Worm (Caenorhabditis elegans): ENCODE measurements around the gene C43G2.3.
"Not testable (repeated sequence)": the region's sequence is repeated elsewhere in the genome, so short reads cannot be mapped to it uniquely, and the experiment has no call there.

The C43G2.3 gene

DNA sequence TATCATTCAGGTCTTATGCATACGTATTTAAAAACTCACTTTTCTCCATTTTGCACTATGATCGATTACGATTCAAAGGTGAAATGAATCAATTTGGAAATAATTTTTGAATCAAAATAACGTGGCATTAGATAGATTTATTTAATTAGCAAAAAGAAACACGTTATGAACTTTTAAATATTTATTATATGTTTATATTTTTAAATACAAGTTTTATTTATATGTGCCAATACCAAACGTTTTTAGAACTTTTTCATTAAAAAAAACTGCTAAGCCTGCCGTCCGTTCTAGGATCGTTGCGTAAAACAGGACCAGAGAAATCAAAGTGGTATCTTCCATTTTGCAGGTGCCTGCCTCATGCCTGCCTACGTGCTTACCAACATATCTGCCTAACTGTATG lies 19.3 kb downstream of the C43G2.3 start, which contains the start of gene F38A5.6:
Gene F38A5.6, minus strand, starts transcription at position 101 of the 400 bp plus-strand sequence.
- TF ChIP-seq ztf-23 (GFP tag; IDR thresholded peaks at IDR 0.05) (no peak), T22C8.4 (GFP tag; IDR thresholded peaks at IDR 0.05) (no peak), cog-1 (tag; optimal IDR thresholded peaks at IDR 0.05) (no peak), klf-2 (GFP tag; conservative IDR thresholded peaks at IDR 0.05) (no peak), ref-1 (GFP tag; conservative IDR thresholded peaks at IDR 0.05) (no peak), med-1 (GFP tag; optimal IDR thresholded peaks at IDR 0.05; ENCODE audit: insufficient read depth) (no peak), tab-1 (GFP tag; IDR thresholded peaks at IDR 0.05) (no peak), ztf-29 (GFP tag; IDR thresholded peaks at IDR 0.05) (no peak), flt-1 (GFP tag; IDR thresholded peaks at IDR 0.05) (no peak)

DNA sequence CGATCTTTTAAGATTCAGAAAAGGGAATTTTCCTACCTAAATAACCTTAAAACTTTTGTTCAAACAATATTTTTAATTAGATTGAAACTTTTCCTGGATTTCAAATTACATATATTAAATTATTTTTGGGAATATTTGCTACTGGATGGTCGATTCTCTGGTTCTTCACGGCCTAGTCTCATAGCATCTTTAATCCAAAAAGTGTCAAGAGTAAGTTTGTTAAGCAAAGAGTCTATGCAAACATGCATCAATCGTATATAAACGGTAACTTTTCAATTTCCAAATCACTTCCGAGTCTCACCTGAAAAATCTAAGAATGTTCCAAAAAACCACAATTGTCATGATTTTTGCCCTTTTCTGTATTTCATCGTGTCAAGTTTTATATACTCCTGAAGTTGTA lies 19.9 kb downstream of the C43G2.3 start, which contains the start of gene nspb-4:
Gene nspb-4, plus strand, starts transcription at position 301 of the 400 bp plus-strand sequence.
- TF ChIP-seq ztf-29 (GFP tag; IDR thresholded peaks at IDR 0.05); ztf-23 (GFP tag; IDR thresholded peaks at IDR 0.05); ref-1 (GFP tag; conservative IDR thresholded peaks at IDR 0.05): not testable (repeated sequence)

- TF ChIP-seq T22C8.4 (GFP tag; IDR thresholded peaks at IDR 0.05); klf-2 (GFP tag; conservative IDR thresholded peaks at IDR 0.05); tab-1 (GFP tag; IDR thresholded peaks at IDR 0.05): not testable (repeated sequence)
Observed at ce11 chrIV:6598740-6599139, 20.7 kb downstream of the C43G2.3 start, which contains the start of gene nspb-5. Gene nspb-5 (plus strand): TSS chrIV:6599040.

- no peak for TF ChIP-seq ztf-23 (GFP tag; IDR thresholded peaks at IDR 0.05)
- TF ChIP-seq ref-1 (GFP tag; conservative IDR thresholded peaks at IDR 0.05): no peak
- no peak for TF ChIP-seq ztf-29 (GFP tag; IDR thresholded peaks at IDR 0.05)
- no peak for TF ChIP-seq flt-1 (GFP tag; IDR thresholded peaks at IDR 0.05)
- no peak for TF ChIP-seq klf-2 (GFP tag; conservative IDR thresholded peaks at IDR 0.05)
- TF ChIP-seq tab-1 (GFP tag; IDR thresholded peaks at IDR 0.05): no peak
- TF ChIP-seq T22C8.4 (GFP tag; IDR thresholded peaks at IDR 0.05): no peak
- TF ChIP-seq cog-1 (tag; optimal IDR thresholded peaks at IDR 0.05): no peak
- TF ChIP-seq med-1 (GFP tag; optimal IDR thresholded peaks at IDR 0.05; ENCODE audit: insufficient read depth): no peak
Observed at ce11 chrIV:6599447-6599846, 21.4 kb downstream of the C43G2.3 start, which contains the start of gene F38A5.8. Gene F38A5.8 (plus strand): TSS chrIV:6599747.

- TF ChIP-seq med-1 (GFP tag; optimal IDR thresholded peaks at IDR 0.05; ENCODE audit: insufficient read depth) (no peak), T22C8.4 (GFP tag; IDR thresholded peaks at IDR 0.05) (peak; percentile 49)
Observed at ce11 chrIV:6601213-6601724, 23.3 kb downstream of the C43G2.3 start, which contains the start of gene sup-36. Gene sup-36 (plus strand): TSS chrIV:6601674.

- TF ChIP-seq cog-1 (tag; optimal IDR thresholded peaks at IDR 0.05): no peak
- no peak for TF ChIP-seq ref-1 (GFP tag; conservative IDR thresholded peaks at IDR 0.05)
- no peak for TF ChIP-seq tab-1 (GFP tag; IDR thresholded peaks at IDR 0.05)
- no peak for TF ChIP-seq flt-1 (GFP tag; IDR thresholded peaks at IDR 0.05)
- TF ChIP-seq med-1 (GFP tag; optimal IDR thresholded peaks at IDR 0.05; ENCODE audit: insufficient read depth): no peak
- no peak for TF ChIP-seq ztf-29 (GFP tag; IDR thresholded peaks at IDR 0.05)
- TF ChIP-seq T22C8.4 (GFP tag; IDR thresholded peaks at IDR 0.05): no peak
- no peak for TF ChIP-seq ztf-23 (GFP tag; IDR thresholded peaks at IDR 0.05)
- no peak for TF ChIP-seq klf-2 (GFP tag; conservative IDR thresholded peaks at IDR 0.05)
Observed at ce11 chrIV:6602376-6602775, 24.4 kb downstream of the C43G2.3 start, which contains the start of gene F15B10.3. Gene F15B10.3 (plus strand): TSS chrIV:6602676.

DNA sequence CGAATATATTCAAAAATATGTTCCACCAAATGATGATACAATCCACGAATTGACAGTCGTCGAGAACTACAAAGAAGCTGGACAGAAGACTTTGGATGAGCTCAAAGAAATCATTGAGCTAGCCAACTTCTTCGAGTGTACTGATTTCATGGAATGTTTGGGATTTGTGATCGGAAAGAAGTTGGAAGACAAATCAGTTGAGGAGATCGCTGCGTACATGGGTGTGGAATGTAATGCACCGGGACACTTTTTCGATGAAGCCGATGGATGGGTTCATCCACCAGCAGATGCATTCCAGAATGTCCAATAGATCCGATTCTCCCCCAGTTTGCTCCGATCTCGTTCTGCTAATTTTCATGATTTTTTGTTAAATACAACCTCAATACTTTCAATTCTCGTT lies 25.5 kb downstream of the C43G2.3 start:
- TF ChIP-seq ztf-23 (GFP tag; IDR thresholded peaks at IDR 0.05) (no peak), med-1 (GFP tag; optimal IDR thresholded peaks at IDR 0.05; ENCODE audit: insufficient read depth) (no peak)

DNA sequence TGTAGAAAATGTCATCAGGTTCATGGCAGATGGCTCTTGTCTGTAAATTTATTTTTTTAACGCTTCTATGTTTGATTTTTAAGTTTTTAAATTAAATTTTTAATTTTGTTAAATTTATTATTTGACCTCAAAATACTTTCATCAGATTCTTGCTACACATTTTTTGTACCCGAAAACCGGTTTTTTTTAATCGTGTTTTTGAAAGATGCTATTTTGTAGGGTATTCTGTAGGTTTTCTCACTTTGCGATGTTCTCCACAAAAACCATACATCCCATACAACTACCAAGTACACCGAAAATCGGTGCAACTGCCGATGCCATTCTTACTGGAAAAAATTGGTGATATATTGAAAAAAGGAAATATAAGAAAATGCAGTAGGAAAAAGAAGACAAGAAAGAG lies 27.8 kb downstream of the C43G2.3 start, which contains the start of gene nstp-2:
Gene nstp-2, minus strand, starts transcription at position 326 of the 400 bp plus-strand sequence.
- TF ChIP-seq ref-1 (GFP tag; conservative IDR thresholded peaks at IDR 0.05) (no peak), tab-1 (GFP tag; IDR thresholded peaks at IDR 0.05) (no peak), med-1 (GFP tag; optimal IDR thresholded peaks at IDR 0.05; ENCODE audit: insufficient read depth) (no peak), ztf-23 (GFP tag; IDR thresholded peaks at IDR 0.05) (no peak), cog-1 (tag; optimal IDR thresholded peaks at IDR 0.05) (no peak), T22C8.4 (GFP tag; IDR thresholded peaks at IDR 0.05) (no peak), flt-1 (GFP tag; IDR thresholded peaks at IDR 0.05) (no peak), ztf-29 (GFP tag; IDR thresholded peaks at IDR 0.05) (no peak), klf-2 (GFP tag; conservative IDR thresholded peaks at IDR 0.05) (no peak)

DNA sequence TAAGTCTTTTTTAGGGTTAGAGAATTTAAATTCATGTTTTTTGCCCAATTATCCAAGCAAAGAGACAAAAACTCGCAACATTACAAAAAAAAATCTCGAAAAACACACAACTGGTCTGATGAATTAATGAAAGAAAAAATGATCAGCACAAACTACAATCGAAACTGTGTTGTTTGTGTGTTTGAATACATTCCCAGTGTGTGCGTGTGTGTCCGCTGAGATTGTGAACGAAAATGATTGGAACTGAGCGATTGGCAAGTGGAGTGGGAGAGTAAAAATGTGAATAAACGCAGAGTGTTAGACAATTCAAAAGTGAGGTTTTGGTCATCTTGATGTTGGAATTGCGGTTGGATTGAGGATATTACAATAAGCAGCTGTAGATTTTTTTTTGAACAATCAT lies 28.6 kb downstream of the C43G2.3 start:
- no peak for TF ChIP-seq ref-1 (GFP tag; conservative IDR thresholded peaks at IDR 0.05)
- no peak for TF ChIP-seq flt-1 (GFP tag; IDR thresholded peaks at IDR 0.05)
- TF ChIP-seq T22C8.4 (GFP tag; IDR thresholded peaks at IDR 0.05): no peak
- no peak for TF ChIP-seq med-1 (GFP tag; optimal IDR thresholded peaks at IDR 0.05; ENCODE audit: insufficient read depth)
- TF ChIP-seq ztf-23 (GFP tag; IDR thresholded peaks at IDR 0.05): no peak
- TF ChIP-seq klf-2 (GFP tag; conservative IDR thresholded peaks at IDR 0.05): no peak

DNA sequence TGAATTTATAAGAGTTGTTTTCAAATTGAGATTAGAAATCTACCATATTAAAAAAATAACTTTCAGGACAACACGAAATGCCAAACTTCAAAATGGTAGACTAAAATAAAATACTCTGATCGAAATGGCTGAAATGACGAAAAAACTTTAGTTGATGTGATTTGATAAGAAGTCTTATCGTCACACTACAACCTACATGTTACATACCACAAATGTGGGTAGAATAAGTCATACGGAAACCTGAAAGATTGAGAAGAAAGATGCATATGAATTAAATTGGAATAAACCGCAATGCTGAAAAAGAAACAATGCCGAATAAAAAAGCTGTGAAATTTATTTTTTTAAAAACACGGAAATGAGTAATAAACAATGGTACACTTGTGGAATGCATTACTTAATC lies 29.0 kb downstream of the C43G2.3 start:
- no peak for TF ChIP-seq klf-2 (GFP tag; conservative IDR thresholded peaks at IDR 0.05)
- TF ChIP-seq med-1 (GFP tag; optimal IDR thresholded peaks at IDR 0.05; ENCODE audit: insufficient read depth): no peak
- no peak for TF ChIP-seq T22C8.4 (GFP tag; IDR thresholded peaks at IDR 0.05)
- TF ChIP-seq cog-1 (tag; optimal IDR thresholded peaks at IDR 0.05): no peak
- TF ChIP-seq ztf-29 (GFP tag; IDR thresholded peaks at IDR 0.05): no peak
- no peak for TF ChIP-seq ztf-23 (GFP tag; IDR thresholded peaks at IDR 0.05)
- no peak for TF ChIP-seq tab-1 (GFP tag; IDR thresholded peaks at IDR 0.05)
- no peak for TF ChIP-seq ref-1 (GFP tag; conservative IDR thresholded peaks at IDR 0.05)
- no peak for TF ChIP-seq flt-1 (GFP tag; IDR thresholded peaks at IDR 0.05)

Measured in whole organism, midembryonic.